Fruit fly (Drosophila melanogaster) whole organism, embryonic: ENCODE results near the gene TfIIS.

ENCODE experiments used
- B-H2 ChIP-seq: fragments of 200-800 bp; sonication (Bioruptor generic); optimal IDR thresholded peaks from 2 replicates; lab custom pipeline; 2018; ENCODE audit warnings: missing biosample characterization, mild to moderate bottlenecking, missing genetic modification characterization
- BEAF-32 ChIP-seq: fragments of 200-800 bp; sonication (Bioruptor generic); optimal IDR thresholded peaks from 3 replicates; lab custom pipeline; 2017; ENCODE audit warnings: missing biosample characterization, missing genetic modification characterization, mild to moderate bottlenecking, moderate library complexity, missing genetic modification reagents
- Blimp-1 ChIP-seq: fragments of 200-800 bp; sonication (Bioruptor generic); optimal IDR thresholded peaks from 3 replicates; lab custom pipeline; 2018; ENCODE audit warnings: missing biosample characterization, missing genetic modification characterization, mild to moderate bottlenecking, moderate library complexity, missing genetic modification reagents
- CG10462 ChIP-seq: fragments of 200-800 bp; sonication (Bioruptor generic); optimal IDR thresholded peaks from 2 replicates; lab custom pipeline; 2016; ENCODE audit warnings: missing biosample characterization, missing genetic modification characterization
- CG10979 ChIP-seq: fragments of 200-800 bp; sonication (Bioruptor generic); optimal IDR thresholded peaks from 2 replicates; lab custom pipeline; 2018; ENCODE audit warnings: missing biosample characterization, mild to moderate bottlenecking, missing genetic modification characterization, moderate library complexity
- CG1233 ChIP-seq: fragments of 200-800 bp; sonication (Bioruptor generic); optimal IDR thresholded peaks from 4 replicates; lab custom pipeline; 2018; ENCODE audit warnings: missing biosample characterization, mild to moderate bottlenecking, missing genetic modification characterization
- CG12769 ChIP-seq: fragments of 200-800 bp; sonication (Bioruptor generic); optimal IDR thresholded peaks from 2 replicates; lab custom pipeline; 2019; ENCODE audit warnings: missing biosample characterization, mild to moderate bottlenecking, missing genetic modification characterization, moderate library complexity
- CG12942 ChIP-seq: fragments of 200-800 bp; sonication (Bioruptor generic); optimal IDR thresholded peaks from 3 replicates; lab custom pipeline; 2016; ENCODE audit warnings: missing biosample characterization, missing genetic modification characterization
- CG13775 ChIP-seq: fragments of 200-800 bp; sonication (Bioruptor generic); optimal IDR thresholded peaks from 3 replicates; lab custom pipeline; 2017; ENCODE audit warnings: missing biosample characterization, mild to moderate bottlenecking, missing genetic modification characterization
- CG1529 ChIP-seq: fragments of 200-800 bp; sonication (Bioruptor generic); optimal IDR thresholded peaks from 3 replicates; lab custom pipeline; 2018; ENCODE audit warnings: missing biosample characterization, missing genetic modification characterization
- CG15514 ChIP-seq: fragments of 200-800 bp; sonication (Bioruptor generic); optimal IDR thresholded peaks from 3 replicates; lab custom pipeline; 2017; ENCODE audit warnings: missing biosample characterization, missing genetic modification characterization, mild to moderate bottlenecking, moderate library complexity, missing genetic modification reagents
- CG16813 ChIP-seq: fragments of 200-800 bp; sonication (Bioruptor generic); IDR thresholded peaks from 3 replicates; pipeline ENCODE4 v1.3.6; 2022; ENCODE audit warnings: missing biosample characterization, missing genetic modification characterization; ENCODE audit not compliant: partially characterized antibody
- CG18476 ChIP-seq: fragments of 200-800 bp; sonication (Bioruptor generic); optimal IDR thresholded peaks from 2 replicates; lab custom pipeline; 2016; ENCODE audit warnings: missing biosample characterization, mild to moderate bottlenecking, missing genetic modification characterization
- CG18619 ChIP-seq: fragments of 200-800 bp; sonication (Bioruptor generic); optimal IDR thresholded peaks from 3 replicates; lab custom pipeline; 2017; ENCODE audit warnings: missing biosample characterization, mild to moderate bottlenecking, missing genetic modification characterization
- CG2116 ChIP-seq: fragments of 200-800 bp; sonication (Bioruptor generic); optimal IDR thresholded peaks from 3 replicates; lab custom pipeline; 2018; ENCODE audit warnings: missing biosample characterization, mild to moderate bottlenecking, missing genetic modification characterization
- CG2120 ChIP-seq: fragments of 200-800 bp; sonication (Bioruptor generic); optimal IDR thresholded peaks from 3 replicates; lab custom pipeline; 2016; ENCODE audit warnings: missing biosample characterization, missing genetic modification characterization
- CG31441 ChIP-seq: fragments of 200-800 bp; sonication (Bioruptor generic); IDR thresholded peaks from 2 replicates; pipeline ENCODE4 v1.3.6; 2022; ENCODE audit warnings: missing biosample characterization, missing genetic modification characterization
- CG34422 ChIP-seq: fragments of 200-800 bp; sonication (Bioruptor generic); IDR thresholded peaks from 3 replicates; pipeline ENCODE4 v1.3.6; 2022; ENCODE audit warnings: missing biosample characterization, missing genetic modification characterization
- CG3847 ChIP-seq: fragments of 200-800 bp; sonication (Bioruptor generic); IDR thresholded peaks from 2 replicates; pipeline ENCODE4 v1.3.6; 2022; ENCODE audit warnings: missing biosample characterization, missing genetic modification characterization
- CG4424 ChIP-seq: fragments of 200-800 bp; sonication (Bioruptor generic); optimal IDR thresholded peaks from 3 replicates; lab custom pipeline; 2016; ENCODE audit warnings: missing biosample characterization, missing genetic modification characterization
- CG6791 ChIP-seq: fragments of 200-800 bp; sonication (Bioruptor generic); IDR thresholded peaks from 3 replicates; pipeline ENCODE4 v1.3.6; 2022; ENCODE audit warnings: missing biosample characterization, missing genetic modification characterization; ENCODE audit not compliant: partially characterized antibody
- CG7556 ChIP-seq: fragments of 200-800 bp; sonication (Bioruptor generic); optimal IDR thresholded peaks from 2 replicates; lab custom pipeline; 2017; ENCODE audit warnings: missing biosample characterization, mild to moderate bottlenecking, missing genetic modification characterization
- CG7839 ChIP-seq: fragments of 200-800 bp; sonication (Bioruptor generic); optimal IDR thresholded peaks from 3 replicates; lab custom pipeline; 2018; ENCODE audit warnings: missing biosample characterization, mild to moderate bottlenecking, missing genetic modification characterization, moderate library complexity
- CG7987 ChIP-seq: fragments of 200-800 bp; sonication (Bioruptor generic); optimal IDR thresholded peaks from 2 replicates; lab custom pipeline; 2018; ENCODE audit warnings: missing biosample characterization, mild to moderate bottlenecking, missing genetic modification characterization, moderate library complexity
- CG9817 ChIP-seq: fragments of 200-800 bp; sonication (Bioruptor generic); optimal IDR thresholded peaks from 2 replicates; lab custom pipeline; 2018; ENCODE audit warnings: missing biosample characterization, mild to moderate bottlenecking, missing genetic modification characterization, moderate library complexity
- CTCF ChIP-seq: fragments of 200-800 bp; sonication (Bioruptor generic); optimal IDR thresholded peaks from 2 replicates; lab custom pipeline; 2017; ENCODE audit warnings: missing biosample characterization, mild to moderate bottlenecking, missing genetic modification characterization, moderate library complexity
- Camta ChIP-seq: fragments of 200-800 bp; sonication (Bioruptor generic); optimal IDR thresholded peaks from 2 replicates; lab custom pipeline; 2016; ENCODE audit warnings: missing biosample characterization, missing genetic modification characterization
- Fer3 ChIP-seq: fragments of 200-800 bp; sonication (Bioruptor generic); optimal IDR thresholded peaks from 2 replicates; lab custom pipeline; 2018; ENCODE audit warnings: missing biosample characterization, mild to moderate bottlenecking, missing genetic modification characterization, moderate library complexity
- Mrtf ChIP-seq: fragments of 200-800 bp; sonication (Bioruptor generic); IDR thresholded peaks from 3 replicates; pipeline ENCODE4 v1.3.6; 2022; ENCODE audit warnings: missing biosample characterization, missing genetic modification characterization
- NC2α ChIP-seq: fragments of 200-800 bp; sonication (Bioruptor generic); optimal IDR thresholded peaks from 2 replicates; lab custom pipeline; 2016; ENCODE audit warnings: missing biosample characterization, missing genetic modification characterization
- PHDP ChIP-seq: fragments of 200-800 bp; sonication (Bioruptor generic); optimal IDR thresholded peaks from 3 replicates; lab custom pipeline; 2018; ENCODE audit warnings: missing biosample characterization, mild to moderate bottlenecking, missing genetic modification characterization, moderate library complexity
- Pdp1 ChIP-seq, 2 experiments: fragments of 200-800 bp; sonication (Bioruptor generic); optimal IDR thresholded peaks; 3 replicates each; lab custom pipeline; 2016; ENCODE audit warnings: missing biosample characterization in 2 of 2, missing genetic modification characterization in 2 of 2, mild to moderate bottlenecking in 1 of 2, moderate library complexity in 1 of 2
- Xrp1 ChIP-seq: fragments of 200-800 bp; sonication (Bioruptor generic); IDR thresholded peaks from 2 replicates; pipeline ENCODE4 v1.3.6; 2022; ENCODE audit warnings: missing biosample characterization, missing genetic modification characterization
- aop ChIP-seq: fragments of 200-800 bp; sonication (Bioruptor generic); IDR thresholded peaks from 2 replicates; pipeline ENCODE4 v1.3.6; 2022; ENCODE audit warnings: missing biosample characterization, missing genetic modification characterization
- ap ChIP-seq: fragments of 200-800 bp; sonication (Bioruptor generic); IDR thresholded peaks from 2 replicates; pipeline ENCODE4 v1.3.6; 2022; ENCODE audit warnings: missing biosample characterization, missing genetic modification characterization
- ato ChIP-seq: fragments of 200-800 bp; sonication (Bioruptor generic); IDR thresholded peaks from 2 replicates; pipeline ENCODE4 v1.3.6; 2022; ENCODE audit warnings: missing biosample characterization, missing genetic modification characterization; ENCODE audit not compliant: partially characterized antibody
- esg ChIP-seq: fragments of 200-800 bp; sonication (Bioruptor generic); conservative IDR thresholded peaks from 2 replicates; pipeline ENCODE4 v1.3.6; 2022; ENCODE audit warnings: missing biosample characterization, missing genetic modification characterization
- ewg ChIP-seq: fragments of 200-800 bp; sonication (Bioruptor generic); optimal IDR thresholded peaks from 3 replicates; lab custom pipeline; 2017; ENCODE audit warnings: mild to moderate bottlenecking, missing biosample characterization, missing genetic modification reagents, missing genetic modification characterization
- fd96Cb ChIP-seq: fragments of 200-800 bp; sonication (Bioruptor generic); optimal IDR thresholded peaks from 2 replicates; lab custom pipeline; 2018; ENCODE audit warnings: missing biosample characterization, mild to moderate bottlenecking, missing genetic modification characterization, moderate library complexity
- gem ChIP-seq: fragments of 200-800 bp; sonication (Bioruptor generic); optimal IDR thresholded peaks from 2 replicates; lab custom pipeline; 2019; ENCODE audit warnings: missing biosample characterization, mild to moderate bottlenecking, missing genetic modification characterization, moderate library complexity
- grau ChIP-seq: fragments of 200-800 bp; optimal IDR thresholded peaks from 3 replicates; lab custom pipeline; 2019; ENCODE audit warnings: missing biosample characterization, mild to moderate bottlenecking, missing genetic modification characterization, moderate library complexity
- hbn ChIP-seq: fragments of 200-800 bp; sonication (Bioruptor generic); IDR thresholded peaks from 2 replicates; pipeline ENCODE4 v1.3.6; 2022; ENCODE audit warnings: missing biosample characterization, missing genetic modification characterization; ENCODE audit not compliant: partially characterized antibody
- ind ChIP-seq: fragments of 200-800 bp; sonication (Bioruptor generic); optimal IDR thresholded peaks from 3 replicates; lab custom pipeline; 2016; ENCODE audit warnings: missing biosample characterization, missing genetic modification characterization
- pzg ChIP-seq: fragments of 200-800 bp; sonication (Bioruptor generic); optimal IDR thresholded peaks from 3 replicates; lab custom pipeline; 2018; ENCODE audit warnings: missing biosample characterization, mild to moderate bottlenecking, missing genetic modification characterization, moderate library complexity
- sens ChIP-seq: fragments of 200-800 bp; sonication (Bioruptor generic); peaks from one replicate; lab custom pipeline; 2016; ENCODE audit warnings: missing biosample characterization, missing genetic modification characterization
- sob ChIP-seq: fragments of 200-800 bp; sonication (Bioruptor generic); IDR thresholded peaks from 2 replicates; pipeline ENCODE4 v1.3.6; 2022; ENCODE audit warnings: missing biosample characterization, missing genetic modification characterization
- stwl ChIP-seq: fragments of 200-800 bp; sonication (Bioruptor generic); optimal IDR thresholded peaks from 3 replicates; lab custom pipeline; 2018; ENCODE audit warnings: missing biosample characterization, mild to moderate bottlenecking, missing genetic modification characterization, moderate library complexity
- tio ChIP-seq: fragments of 200-800 bp; sonication (Bioruptor generic); optimal IDR thresholded peaks from 2 replicates; lab custom pipeline; 2017; ENCODE audit warnings: missing biosample characterization, missing genetic modification characterization, inconsistent platforms
- tna ChIP-seq: fragments of 200-800 bp; sonication (Bioruptor generic); IDR thresholded peaks from 2 replicates; pipeline ENCODE4 v1.3.6; 2022; ENCODE audit warnings: missing biosample characterization, missing genetic modification characterization; ENCODE audit not compliant: partially characterized antibody
- toy ChIP-seq: fragments of 200-800 bp; sonication (Bioruptor generic); IDR thresholded peaks from 2 replicates; pipeline ENCODE4 v1.3.6; 2022; ENCODE audit warnings: missing biosample characterization, missing genetic modification characterization

The TfIIS gene

dm6 chr2L:15061368-15061767, 811 bp upstream of the TfIIS start, which contains the start of the genes solo and vas (continued):
- TF ChIP-seq CG4424 (GFP tag; lab: Kevin White, UChicago): peak; percentile 23
- peak; percentile 51; the same call in 1 of the 2 replicates for TF ChIP-seq CG31441
- peak; percentile 51 for TF ChIP-seq CG12769 (tag; lab: Kevin White, UChicago)
- no peak for TF ChIP-seq CTCF (GFP tag; lab: Kevin White, UChicago)
- peak; percentile 25 for TF ChIP-seq CG18619 (GFP tag; lab: Kevin White, UChicago)
- TF ChIP-seq esg (GFP tag; lab: Robert Waterston, UW): peak; percentile 48
- no peak for TF ChIP-seq tna (GFP tag; lab: Robert Waterston, UW)
- no peak for TF ChIP-seq CG3847 (GFP tag; lab: Robert Waterston, UW)
- TF ChIP-seq CG1233 (GFP tag; lab: Kevin White, UChicago): peak; percentile 20
- TF ChIP-seq CG7556: peak; percentile 30
- no peak for TF ChIP-seq toy (GFP tag; lab: Robert Waterston, UW)
- TF ChIP-seq tio (GFP tag; lab: Kevin White, UChicago): peak; percentile 12
- TF ChIP-seq CG1529 (GFP tag; lab: Kevin White, UChicago): no peak
- peak; percentile 39 for TF ChIP-seq fd96Cb (tag; lab: Kevin White, UChicago)
- TF ChIP-seq Fer3: peak; percentile 49
- TF ChIP-seq Blimp-1 (GFP tag; lab: Kevin White, UChicago): peak; percentile 30
- peak; percentile 88 for TF ChIP-seq sens (GFP tag; lab: Kevin White, UChicago)
- TF ChIP-seq hbn: no peak
- peak; percentile 37 for TF ChIP-seq CG15514 (GFP tag; lab: Kevin White, UChicago)
- peak; percentile 45 for TF ChIP-seq CG18476 (GFP tag; lab: Kevin White, UChicago)
- peak; percentile 88 for TF ChIP-seq stwl (tag; lab: Kevin White, UChicago)
- TF ChIP-seq NC2α (GFP tag; lab: Kevin White, UChicago): no peak
- TF ChIP-seq BEAF-32 (GFP tag; lab: Kevin White, UChicago): peak; percentile 61
- TF ChIP-seq Xrp1 (GFP tag; lab: Robert Waterston, UW): peak; percentile 34; the same call in 1 of the 2 replicates
- no peak for TF ChIP-seq CG10462 (GFP tag; lab: Kevin White, UChicago)
- TF ChIP-seq Camta (GFP tag; lab: Kevin White, UChicago): no peak
- 0 out of 3 replicates have a peak, but pooled peaks have one; percentile 32 for TF ChIP-seq Mrtf (GFP tag; lab: Robert Waterston, UW)
- peak; percentile 42 for TF ChIP-seq B-H2 (GFP tag; lab: Kevin White, UChicago)
- peak in 1 of 2 experiments; percentile 9 for TF ChIP-seq Pdp1 (GFP tag; optimal IDR thresholded peaks at IDR 0.05; lab: Kevin White, UChicago)
- no peak for TF ChIP-seq ato (GFP tag; lab: Robert Waterston, UW)
- TF ChIP-seq CG10979 (tag; lab: Kevin White, UChicago): peak; percentile 36
- peak; percentile 65 for TF ChIP-seq CG2120 (GFP tag; lab: Kevin White, UChicago)
- no peak for TF ChIP-seq CG34422 (GFP tag; lab: Robert Waterston, UW)
- TF ChIP-seq CG2116 (GFP tag; lab: Kevin White, UChicago): peak; percentile 47
- peak; percentile 78 for TF ChIP-seq gem (tag; lab: Kevin White, UChicago)
- no peak for TF ChIP-seq aop (GFP tag; lab: Robert Waterston, UW)
- peak; percentile 50 for TF ChIP-seq PHDP (tag; lab: Kevin White, UChicago)
- TF ChIP-seq ind (GFP tag; lab: Kevin White, UChicago): peak; percentile 29
- peak; percentile 23 for TF ChIP-seq ewg (GFP tag; lab: Kevin White, UChicago)
- peak; percentile 62 for TF ChIP-seq CG7839 (tag; lab: Kevin White, UChicago)
- peak; percentile 66 for TF ChIP-seq CG9817 (tag; lab: Kevin White, UChicago)
- peak; percentile 21 for TF ChIP-seq CG12942 (GFP tag; lab: Kevin White, UChicago)
- peak; percentile 43; the same call in 1 of the 2 replicates for TF ChIP-seq sob (GFP tag; lab: Robert Waterston, UW)
- 0 out of 3 replicates have a peak, but pooled peaks have one; percentile 19 for TF ChIP-seq CG6791 (GFP tag; lab: Robert Waterston, UW)
- peak; percentile 59 for TF ChIP-seq CG13775 (GFP tag; lab: Kevin White, UChicago)
- TF ChIP-seq CG7987 (GFP tag; lab: Kevin White, UChicago): no peak
- peak; percentile 54 for TF ChIP-seq pzg (GFP tag; lab: Kevin White, UChicago)
- TF ChIP-seq CG16813 (GFP tag; lab: Robert Waterston, UW): 0 out of 3 replicates have a peak, but pooled peaks have one; percentile 29
- TF ChIP-seq grau (tag; lab: Kevin White, UChicago): peak; percentile 68
- TF ChIP-seq ap (GFP tag; lab: Robert Waterston, UW): 0 out of 2 replicates have a peak, but pooled peaks have one; percentile 14
